Worm (Caenorhabditis elegans): ENCODE results near the gene srp-7.

ce11 chrV:8130812-8131211 lies 48.1 kb upstream of the srp-7 start:
- no peak for TF ChIP-seq elt-3 (tag; optimal IDR thresholded peaks at IDR 0.05)
- no peak for TF ChIP-seq sma-3 (GFP tag; optimal IDR thresholded peaks at IDR 0.05)
- no peak for TF ChIP-seq ama-1 (optimal IDR thresholded peaks at IDR 0.05)
- TF ChIP-seq nhr-11 (tag; optimal IDR thresholded peaks at IDR 0.05), result no peak
- no peak for TF ChIP-seq nhr-12 (tag; optimal IDR thresholded peaks at IDR 0.05)
- TF ChIP-seq fos-1 (tag; optimal IDR thresholded peaks at IDR 0.05), result no peak
- TF ChIP-seq peb-1 (tag; optimal IDR thresholded peaks at IDR 0.05), result no peak
- TF ChIP-seq egl-27 (tag; optimal IDR thresholded peaks at IDR 0.05), result no peak
- TF ChIP-seq mbf-1 (tag; optimal IDR thresholded peaks at IDR 0.05), result no peak
- no peak for TF ChIP-seq crh-2 (tag; optimal IDR thresholded peaks at IDR 0.05)
- no peak for TF ChIP-seq unc-55 (GFP tag; optimal IDR thresholded peaks at IDR 0.05)
- TF ChIP-seq gmeb-1 (tag; optimal IDR thresholded peaks at IDR 0.05), result no peak
- no peak for TF ChIP-seq mab-5 (tag; optimal IDR thresholded peaks at IDR 0.05)
- TF ChIP-seq ztf-4 (tag; optimal IDR thresholded peaks at IDR 0.05), result no peak
